Worm (Caenorhabditis elegans): Measurements from ENCODE around the gene rpc-1.

Gene rpc-1

DNA sequence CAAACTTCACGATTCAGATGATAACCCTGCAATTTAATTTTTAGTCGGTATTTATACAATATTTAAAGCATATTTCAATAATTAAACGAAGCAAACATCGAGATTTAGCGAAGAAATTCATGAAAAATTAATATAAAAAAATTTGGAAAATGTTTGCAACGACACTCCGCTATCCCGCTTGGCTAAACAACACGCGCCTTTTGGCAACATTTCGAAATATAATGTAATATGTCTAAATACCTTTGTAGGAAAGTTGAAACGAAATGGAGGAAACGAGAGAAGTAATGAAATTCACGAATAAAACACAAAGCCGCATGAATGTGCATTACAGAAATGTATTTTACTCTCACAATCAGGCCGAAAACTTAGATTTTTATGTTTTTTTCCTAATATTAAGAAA, at the start of gene rpc-1:
rpc-1 (minus strand) TSS at position 26 of the 400 bp plus-strand sequence.
- TF ChIP-seq unc-130 (tag; optimal IDR thresholded peaks at IDR 0.05), result no peak
- no peak for TF ChIP-seq Y116A8C.19 (tag; optimal IDR thresholded peaks at IDR 0.05; ENCODE audit: borderline replicate concordance)
- TF ChIP-seq jun-1 (tag; optimal IDR thresholded peaks at IDR 0.05), result no peak
- TF ChIP-seq pag-3 (tag; optimal IDR thresholded peaks at IDR 0.05; ENCODE audit: borderline replicate concordance, insufficient read depth), result no peak
- no peak for TF ChIP-seq efl-3 (GFP tag; optimal IDR thresholded peaks at IDR 0.05)
- no peak for TF ChIP-seq unc-98 (GFP tag; IDR thresholded peaks at IDR 0.05)
- TF ChIP-seq nhr-85 (tag), result no peak
- no peak for TF ChIP-seq pqm-1 (tag; optimal IDR thresholded peaks at IDR 0.05)
- TF ChIP-seq elt-3 (tag; optimal IDR thresholded peaks at IDR 0.05), result peak in 1 of 6 experiments; percentile 3
- TF ChIP-seq mdl-1 (tag; optimal IDR thresholded peaks at IDR 0.05), result no peak
- TF ChIP-seq ceh-90 (tag; optimal IDR thresholded peaks at IDR 0.05), result no peak
- TF ChIP-seq nhr-19 (GFP tag; conservative IDR thresholded peaks at IDR 0.05), result no peak
- TF ChIP-seq C16A3.4 (tag; optimal IDR thresholded peaks at IDR 0.05), result peak; percentile 12
- TF ChIP-seq nhr-28 (tag; optimal IDR thresholded peaks at IDR 0.05), result no peak
- TF ChIP-seq hpl-2 (GFP tag; optimal IDR thresholded peaks at IDR 0.05), result no peak
- peak; percentile 39 for TF ChIP-seq nhr-20 (tag; optimal IDR thresholded peaks at IDR 0.05)
- TF ChIP-seq fkh-10 (GFP tag; optimal IDR thresholded peaks at IDR 0.05), result no peak
- peak; percentile 50 to 79 for TF ChIP-seq efl-1 (optimal IDR thresholded peaks at IDR 0.05)
- peak; percentile 74 to 98 for TF ChIP-seq efl-1 (GFP tag; optimal IDR thresholded peaks at IDR 0.05 in 1 of 2)
- no peak for TF ChIP-seq unc-86 (tag; optimal IDR thresholded peaks at IDR 0.05)
- TF ChIP-seq sptf-1 (tag; optimal IDR thresholded peaks at IDR 0.05), result no peak
- peak; percentile 22 for TF ChIP-seq tbx-2 (tag; optimal IDR thresholded peaks at IDR 0.05)
- TF ChIP-seq nhr-11 (tag; optimal IDR thresholded peaks at IDR 0.05), result no peak
- no peak for TF ChIP-seq pax-3 (tag; optimal IDR thresholded peaks at IDR 0.05)
- TF ChIP-seq tlp-1 (tag; optimal IDR thresholded peaks at IDR 0.05), result no peak
- TF ChIP-seq mep-1 (tag; optimal IDR thresholded peaks at IDR 0.05), result peak; percentile 59
- no peak for TF ChIP-seq ama-1 (optimal IDR thresholded peaks at IDR 0.05)
- TF ChIP-seq rnt-1 (tag; optimal IDR thresholded peaks at IDR 0.05), result peak; percentile 9
- no peak for TF ChIP-seq egl-27 (tag; optimal IDR thresholded peaks at IDR 0.05)
- no peak for TF ChIP-seq lin-14 (GFP tag; optimal IDR thresholded peaks at IDR 0.05)
- no peak for TF ChIP-seq nhr-77 (tag; optimal IDR thresholded peaks at IDR 0.05)
- TF ChIP-seq xbp-1 (tag; optimal IDR thresholded peaks at IDR 0.05), result no peak
- no peak for TF ChIP-seq nhr-237 (tag; optimal IDR thresholded peaks at IDR 0.05)
- no peak for TF ChIP-seq hlh-4 (tag; optimal IDR thresholded peaks at IDR 0.05)
- TF ChIP-seq F16B12.6 (tag; optimal IDR thresholded peaks at IDR 0.05), result peak; percentile 47
- peak; percentile 46 for TF ChIP-seq nhr-47 (tag; optimal IDR thresholded peaks at IDR 0.05)
- TF ChIP-seq lin-39 (tag; optimal IDR thresholded peaks at IDR 0.05), result no peak
- no peak for TF ChIP-seq snpc-4 (tag; optimal IDR thresholded peaks at IDR 0.05)
- TF ChIP-seq ceh-88 (GFP tag; IDR thresholded peaks at IDR 0.05), result no peak
- TF ChIP-seq fkh-8 (tag; optimal IDR thresholded peaks at IDR 0.05), result no peak
- TF ChIP-seq skn-1 (tag; optimal IDR thresholded peaks at IDR 0.05), result peak; percentile 58
- TF ChIP-seq lin-15B (tag; optimal IDR thresholded peaks at IDR 0.05), result peak; percentile 42
- TF ChIP-seq aly-2 (tag; optimal IDR thresholded peaks at IDR 0.05), result no peak
- no peak for TF ChIP-seq irx-1 (tag; optimal IDR thresholded peaks at IDR 0.05)
- no peak for TF ChIP-seq nhr-76 (tag; optimal IDR thresholded peaks at IDR 0.05)
- peak; percentile 42 for TF ChIP-seq nhr-71 (tag; optimal IDR thresholded peaks at IDR 0.05)
- TF ChIP-seq swsn-7 (tag; optimal IDR thresholded peaks at IDR 0.05), result peak; percentile 4
- peak; percentile 30 for TF ChIP-seq snu-23 (GFP tag; optimal IDR thresholded peaks at IDR 0.05)
- no peak for TF ChIP-seq egl-13 (tag; optimal IDR thresholded peaks at IDR 0.05)
- no peak for TF ChIP-seq dsc-1 (tag; optimal IDR thresholded peaks at IDR 0.05)
- no peak for TF ChIP-seq aha-1 (tag; optimal IDR thresholded peaks at IDR 0.05)
- no peak for TF ChIP-seq alr-1 (tag; optimal IDR thresholded peaks at IDR 0.05; ENCODE audit: borderline replicate concordance)
- TF ChIP-seq blmp-1 (tag; optimal IDR thresholded peaks at IDR 0.05), result peak; percentile 40
- TF ChIP-seq ceh-82 (tag; optimal IDR thresholded peaks at IDR 0.05), result peak; percentile 8 to 43 (median 39)
- no peak for TF ChIP-seq ceh-8 (GFP tag; optimal IDR thresholded peaks at IDR 0.05)
